Worm (Caenorhabditis elegans) whole organism, L3 larva: ENCODE results near the gene tat-4.

Source experiments
- R02D3.7 ChIP-seq: fragments of 150-350 bp; optimal IDR thresholded peaks from 2 replicates; lab custom pipeline; 2014; ENCODE audit warnings: missing biosample characterization, missing genetic modification characterization
- aly-2 ChIP-seq: fragments of 150-350 bp; optimal IDR thresholded peaks from 2 replicates; lab custom pipeline; 2014; ENCODE audit warnings: missing biosample characterization, missing genetic modification characterization
- ama-1 ChIP-seq: fragments of 150-350 bp; optimal IDR thresholded peaks from 2 replicates; lab custom pipeline; 2018
- ceh-16 ChIP-seq: sonication (generic microtip); optimal IDR thresholded peaks from 2 replicates; lab custom pipeline; 2017; ENCODE audit warnings: missing biosample characterization, missing genetic modification characterization
- ceh-28 ChIP-seq: fragments of 150-350 bp; optimal IDR thresholded peaks from 2 replicates; lab custom pipeline; 2014; ENCODE audit warnings: missing biosample characterization, missing genetic modification reagents, missing genetic modification characterization
- ceh-82 ChIP-seq: fragments of 150-350 bp; optimal IDR thresholded peaks from 2 replicates; lab custom pipeline; 2014; ENCODE audit warnings: missing biosample characterization, missing genetic modification characterization
- ceh-9 ChIP-seq: sonication (generic microtip); optimal IDR thresholded peaks from 2 replicates; lab custom pipeline; 2018; ENCODE audit warnings: missing biosample characterization, missing genetic modification characterization
- daf-12 ChIP-seq: fragments of 150-350 bp; optimal IDR thresholded peaks from 2 replicates; lab custom pipeline; 2014; ENCODE audit warnings: missing biosample characterization, missing genetic modification reagents, missing genetic modification characterization
- egl-27 ChIP-seq: sonication (generic microtip); optimal IDR thresholded peaks from 4 replicates; lab custom pipeline; 2017; ENCODE audit warnings: missing biosample characterization, missing genetic modification reagents, missing genetic modification characterization
- egl-5 ChIP-seq: fragments of 150-350 bp; optimal IDR thresholded peaks from 2 replicates; lab custom pipeline; 2017; ENCODE audit warnings: missing biosample characterization, missing genetic modification reagents, missing genetic modification characterization, inconsistent platforms
- elt-1 ChIP-seq: fragments of 150-350 bp; optimal IDR thresholded peaks from 2 replicates; lab custom pipeline; 2014; ENCODE audit warnings: missing biosample characterization, missing genetic modification characterization
- elt-2 ChIP-seq: sonication (generic microtip); optimal IDR thresholded peaks from 2 replicates; lab custom pipeline; 2016; ENCODE audit warnings: missing genetic modification reagents, mild to moderate bottlenecking, missing genetic modification characterization, missing compliant biosample characterization
- elt-3 ChIP-seq, 3 experiments: fragments of 150-350 bp in 1 of 3; sonication (generic microtip) in 2 of 3; optimal IDR thresholded peaks; 2 replicates in 2 of 3; 4 replicates in 1 of 3; lab custom pipeline; 2014 to 2017; ENCODE audit warnings: missing biosample characterization in 3 of 3, missing genetic modification characterization in 3 of 3
- eor-1 ChIP-seq, 2 experiments: fragments of 150-350 bp; optimal IDR thresholded peaks; 2 replicates each; lab custom pipeline; 2014 to 2018; ENCODE audit warnings: missing biosample characterization in 2 of 2, missing genetic modification characterization in 2 of 2
- fkh-2 ChIP-seq: fragments of 150-350 bp; optimal IDR thresholded peaks from 2 replicates; lab custom pipeline; 2014; ENCODE audit warnings: missing biosample characterization, missing genetic modification reagents, missing genetic modification characterization
- fos-1 ChIP-seq: fragments of 150-350 bp; optimal IDR thresholded peaks from 2 replicates; lab custom pipeline; 2014; ENCODE audit warnings: missing biosample characterization, missing genetic modification characterization
- jun-1 ChIP-seq: fragments of 150-350 bp; optimal IDR thresholded peaks from 2 replicates; lab custom pipeline; 2014; ENCODE audit warnings: missing biosample characterization, missing genetic modification reagents, missing genetic modification characterization
- lin-15B ChIP-seq: fragments of 150-350 bp; optimal IDR thresholded peaks from 2 replicates; lab custom pipeline; 2014; ENCODE audit warnings: missing biosample characterization, missing genetic modification characterization
- lin-39 ChIP-seq: fragments of 150-350 bp; optimal IDR thresholded peaks from 2 replicates; lab custom pipeline; 2018; ENCODE audit warnings: missing biosample characterization, missing genetic modification reagents, missing genetic modification characterization
- mdl-1 ChIP-seq: fragments of 150-350 bp; optimal IDR thresholded peaks from 2 replicates; lab custom pipeline; 2014; ENCODE audit warnings: missing biosample characterization, missing genetic modification characterization
- nfya-1 ChIP-seq: sonication (generic microtip); optimal IDR thresholded peaks from 2 replicates; lab custom pipeline; 2017; ENCODE audit warnings: missing genetic modification characterization, mild to moderate bottlenecking, missing compliant biosample characterization, antibody characterized with exemption, moderate library complexity; ENCODE audit not compliant: insufficient read depth
- nhr-11 ChIP-seq: fragments of 150-350 bp; optimal IDR thresholded peaks from 2 replicates; lab custom pipeline; 2014; ENCODE audit warnings: missing biosample characterization, missing genetic modification characterization
- nhr-23 ChIP-seq: fragments of 150-350 bp; optimal IDR thresholded peaks from 2 replicates; lab custom pipeline; 2014; ENCODE audit warnings: missing biosample characterization, missing genetic modification reagents, missing genetic modification characterization
- nhr-237 ChIP-seq: fragments of 150-350 bp; optimal IDR thresholded peaks from 2 replicates; lab custom pipeline; 2014; ENCODE audit warnings: missing biosample characterization, missing genetic modification characterization
- nhr-43 ChIP-seq: sonication (generic microtip); optimal IDR thresholded peaks from 2 replicates; lab custom pipeline; 2016; ENCODE audit warnings: mild to moderate bottlenecking, missing genetic modification characterization, missing compliant biosample characterization; ENCODE audit not compliant: poor library complexity, severe bottlenecking
- nhr-76 ChIP-seq: fragments of 150-350 bp; sonication (generic microtip); optimal IDR thresholded peaks from 5 replicates; lab custom pipeline; 2014; ENCODE audit warnings: missing biosample characterization, missing genetic modification characterization
- nhr-77 ChIP-seq: fragments of 150-350 bp; optimal IDR thresholded peaks from 2 replicates; lab custom pipeline; 2014; ENCODE audit warnings: missing biosample characterization, missing genetic modification characterization
- pqm-1 ChIP-seq: fragments of 150-350 bp; optimal IDR thresholded peaks from 2 replicates; lab custom pipeline; 2017; ENCODE audit warnings: missing biosample characterization, missing genetic modification characterization, inconsistent platforms
- skn-1 ChIP-seq: fragments of 150-350 bp; optimal IDR thresholded peaks from 2 replicates; lab custom pipeline; 2014; ENCODE audit warnings: missing biosample characterization, missing genetic modification characterization
- unc-39 ChIP-seq: sonication (generic microtip); optimal IDR thresholded peaks from 4 replicates; lab custom pipeline; 2017; ENCODE audit warnings: missing biosample characterization, missing genetic modification characterization
- unc-62 ChIP-seq: fragments of 150-350 bp; sonication (generic microtip); optimal IDR thresholded peaks from 4 replicates; lab custom pipeline; 2014; ENCODE audit warnings: missing biosample characterization, missing genetic modification reagents, missing genetic modification characterization
- zag-1 ChIP-seq: fragments of 150-350 bp; optimal IDR thresholded peaks from 2 replicates; lab custom pipeline; 2014; ENCODE audit warnings: missing biosample characterization, missing genetic modification characterization
- ztf-4 ChIP-seq: fragments of 150-350 bp; optimal IDR thresholded peaks from 2 replicates; lab custom pipeline; 2014; ENCODE audit warnings: missing biosample characterization, missing genetic modification characterization

The tat-4 gene

ce11 chrII:6244171-6244570, at the start of gene tat-4:
tat-4 (minus strand) TSS chrII:6244287.
- TF ChIP-seq elt-2 (tag; lab: Kevin White, UChicago) (peak; percentile 49), pqm-1 (tag; lab: Kevin White, UChicago) (peak; percentile 69), ceh-16 (no peak)
- TF ChIP-seq, all 47 proteins: peak for 2

ce11 chrII:6292527-6292926, 48.4 kb upstream of the tat-4 start, which contains the start of gene nyn-3:
nyn-3 (minus strand) TSS chrII:6292627.
- TF ChIP-seq lin-39 = no peak
- TF ChIP-seq ama-1 (lab: Kevin White, UChicago) = no peak
- no peak for TF ChIP-seq elt-1
- no peak for TF ChIP-seq ceh-16
- TF ChIP-seq ztf-4 (tag; lab: Kevin White, UChicago) = no peak
- no peak for TF ChIP-seq R02D3.7 (tag; lab: Kevin White, UChicago)
- no peak for TF ChIP-seq unc-39
- no peak for TF ChIP-seq nhr-77 (tag; lab: Kevin White, UChicago)
- no peak for TF ChIP-seq daf-12 (tag; lab: Kevin White, UChicago)
- no peak for TF ChIP-seq egl-5 (tag; lab: Kevin White, UChicago)
- no peak for TF ChIP-seq ceh-82 (tag; lab: Kevin White, UChicago)
- no peak for TF ChIP-seq ceh-28 (tag; lab: Kevin White, UChicago)
- TF ChIP-seq eor-1 (tag; optimal IDR thresholded peaks at IDR 0.05; lab: Kevin White, UChicago) = no peak
- no peak for TF ChIP-seq ceh-9 (tag; lab: Kevin White, UChicago)
- TF ChIP-seq nhr-11 (tag; lab: Kevin White, UChicago) = no peak

DNA sequence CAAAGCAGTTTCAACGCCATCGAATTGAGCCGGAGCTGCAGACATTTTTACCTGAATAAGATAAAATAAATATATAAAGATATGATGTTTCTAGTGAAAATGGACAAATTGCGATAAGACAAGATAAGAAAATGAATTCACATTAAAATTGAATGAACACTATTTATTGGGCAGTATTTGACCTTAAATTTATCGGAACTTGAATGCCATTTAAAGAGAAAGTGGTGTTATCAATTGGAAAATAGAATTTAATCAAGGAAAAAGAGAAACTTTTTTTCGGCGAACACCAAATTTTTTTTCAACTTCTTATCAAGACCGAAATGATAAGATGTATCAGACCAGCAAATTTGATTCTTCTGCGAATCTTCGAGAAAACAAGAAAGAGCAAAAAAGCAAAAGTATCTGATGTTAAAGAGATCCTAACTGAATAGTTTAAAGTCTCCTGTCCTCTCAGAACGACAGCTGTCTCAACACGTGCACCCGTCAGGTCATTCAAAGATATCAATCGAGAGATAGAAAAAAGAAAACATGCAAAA, 46.0 kb upstream of the tat-4 start, which contains the start of gene upb-1:
upb-1 (minus strand) TSS at position 51 of the 536 bp plus-strand sequence.
- TF ChIP-seq elt-2 (tag; lab: Kevin White, UChicago) = peak; percentile 78
- no peak for TF ChIP-seq unc-39

DNA sequence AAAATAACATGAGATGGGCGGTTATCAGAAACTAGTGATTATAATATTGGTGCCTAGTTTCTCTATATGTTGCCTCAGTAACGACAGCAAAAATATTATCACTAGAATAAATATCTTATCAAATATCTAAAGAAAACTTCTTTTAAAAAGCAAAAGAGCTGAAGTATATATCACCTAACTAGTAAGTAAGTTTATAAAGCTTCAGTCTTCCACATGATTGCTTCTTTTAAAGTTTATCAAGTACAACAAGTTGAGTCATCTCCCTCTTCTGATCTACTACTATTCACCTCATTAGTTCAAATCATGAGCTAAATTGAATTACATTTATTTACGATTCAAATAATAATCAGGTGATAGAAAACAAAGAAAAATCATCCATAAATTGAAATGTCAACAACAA, 44.0 kb upstream of the tat-4 start:
- TF ChIP-seq elt-1 = no peak
- TF ChIP-seq egl-27 (tag; lab: Kevin White, UChicago) = no peak
- TF ChIP-seq zag-1 (tag; lab: Kevin White, UChicago) = no peak
- no peak for TF ChIP-seq nhr-237 (tag; lab: Kevin White, UChicago)
- no peak for TF ChIP-seq aly-2 (tag; lab: Kevin White, UChicago)
- TF ChIP-seq jun-1 (tag; lab: Kevin White, UChicago) = no peak
- TF ChIP-seq fos-1 (tag; lab: Kevin White, UChicago) = no peak
- TF ChIP-seq nhr-43 (tag; lab: Kevin White, UChicago) = no peak
- TF ChIP-seq daf-12 (tag; lab: Kevin White, UChicago) = no peak
- TF ChIP-seq fkh-2 (tag; lab: Kevin White, UChicago) = no peak
- TF ChIP-seq nhr-76 = no peak
- TF ChIP-seq lin-15B = no peak
- TF ChIP-seq nhr-23 (tag; lab: Kevin White, UChicago) = no peak
- no peak for TF ChIP-seq skn-1
- no peak for TF ChIP-seq ama-1 (lab: Kevin White, UChicago)
- no peak for TF ChIP-seq egl-5 (tag; lab: Kevin White, UChicago)

ce11 chrII:6286865-6287264, 42.8 kb upstream of the tat-4 start, which contains the start of gene F13H8.6:
F13H8.6 (minus strand) TSS chrII:6286965.
- TF ChIP-seq ama-1 (lab: Kevin White, UChicago) = no peak
- no peak for TF ChIP-seq skn-1
- no peak for TF ChIP-seq unc-62 (GFP tag; lab: Kevin White, UChicago)
- TF ChIP-seq ceh-16 = no peak
- TF ChIP-seq nfya-1 (tag; lab: Kevin White, UChicago) = no peak
- no peak for TF ChIP-seq mdl-1 (tag; lab: Kevin White, UChicago)
- TF ChIP-seq fos-1 (tag; lab: Kevin White, UChicago) = no peak
- TF ChIP-seq R02D3.7 (tag; lab: Kevin White, UChicago) = no peak
- TF ChIP-seq lin-39 = no peak
- no peak for TF ChIP-seq elt-3 (tag; optimal IDR thresholded peaks at IDR 0.05; lab: Kevin White, UChicago)
- TF ChIP-seq ceh-9 (tag; lab: Kevin White, UChicago) = no peak
